Worm (Caenorhabditis elegans) whole organism, L3 larva: Measurements from ENCODE around the gene zipt-2.1.

ENCODE experiments used
- egl-5 ChIP-seq: fragments of 150-350 bp; optimal IDR thresholded peaks from 2 replicates; lab custom pipeline; 2017; ENCODE audit warnings: missing biosample characterization, missing genetic modification reagents, missing genetic modification characterization, inconsistent platforms
- nhr-28 ChIP-seq: fragments of 150-350 bp; optimal IDR thresholded peaks from 2 replicates; lab custom pipeline; 2014; ENCODE audit warnings: missing biosample characterization, missing genetic modification characterization
- pqm-1 ChIP-seq: fragments of 150-350 bp; optimal IDR thresholded peaks from 2 replicates; lab custom pipeline; 2017; ENCODE audit warnings: missing biosample characterization, missing genetic modification characterization, inconsistent platforms
- sea-2 ChIP-seq: fragments of 150-350 bp; sonication (generic microtip); optimal IDR thresholded peaks from 4 replicates; lab custom pipeline; 2014; ENCODE audit warnings: missing biosample characterization, missing genetic modification reagents, missing genetic modification characterization

DNA sequence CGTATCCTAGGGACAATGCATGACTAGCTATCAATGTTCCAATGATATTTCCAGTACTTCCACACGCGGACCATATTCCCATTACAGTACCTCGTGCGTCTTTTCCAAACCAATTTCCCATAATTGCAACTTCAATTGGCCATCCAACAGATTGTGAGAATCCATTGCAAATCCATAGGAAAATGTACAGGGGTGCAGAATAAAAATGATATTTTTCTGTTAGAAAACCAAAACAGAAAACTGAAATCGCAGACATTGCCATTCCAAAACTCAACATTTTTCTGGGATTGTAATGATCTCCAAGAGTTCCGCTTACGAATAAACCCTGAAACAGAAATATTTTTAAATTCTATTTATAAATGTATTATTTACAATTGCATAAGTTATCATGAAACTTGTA lies 51.7 kb downstream of the zipt-2.1 start:
- TF ChIP-seq nhr-28 (tag; lab: Kevin White, UChicago) = no peak
- TF ChIP-seq pqm-1 (tag; lab: Kevin White, UChicago) = no peak
- TF ChIP-seq sea-2 = no peak
- TF ChIP-seq egl-5 = no peak
